Fruit fly (Drosophila melanogaster) Kc167 (cell line): ENCODE results near the gene Erk7.

ENCODE experiments used
- Myc ChIP-seq: fragments of >200 bp; optimal IDR thresholded peaks from 2 replicates; lab custom pipeline; 2017; ENCODE audit warnings: missing external identifiers
- Sin3A ChIP-seq: fragments of >200 bp; optimal IDR thresholded peaks from 2 replicates; lab custom pipeline; 2018; ENCODE audit warnings: missing external identifiers
- h ChIP-seq: fragments of >200 bp; optimal IDR thresholded peaks from 3 replicates; lab custom pipeline; 2018; ENCODE audit warnings: missing external identifiers
- insv ChIP-seq: fragments of >200 bp; optimal IDR thresholded peaks from 3 replicates; lab custom pipeline; 2018; ENCODE audit warnings: missing external identifiers
- psq ChIP-seq: fragments of >200 bp; optimal IDR thresholded peaks from 2 replicates; lab custom pipeline; 2017; ENCODE audit warnings: missing external identifiers
- ttk ChIP-seq: sonication (Bioruptor generic); optimal IDR thresholded peaks from 2 replicates; lab custom pipeline; 2017; ENCODE audit warnings: missing external identifiers

The Erk7 gene

dm6 chrX:9281998-9282644, 14.6 kb upstream of the Erk7 start:
- TF ChIP-seq insv (lab: Kevin White, UChicago), result no peak

DNA sequence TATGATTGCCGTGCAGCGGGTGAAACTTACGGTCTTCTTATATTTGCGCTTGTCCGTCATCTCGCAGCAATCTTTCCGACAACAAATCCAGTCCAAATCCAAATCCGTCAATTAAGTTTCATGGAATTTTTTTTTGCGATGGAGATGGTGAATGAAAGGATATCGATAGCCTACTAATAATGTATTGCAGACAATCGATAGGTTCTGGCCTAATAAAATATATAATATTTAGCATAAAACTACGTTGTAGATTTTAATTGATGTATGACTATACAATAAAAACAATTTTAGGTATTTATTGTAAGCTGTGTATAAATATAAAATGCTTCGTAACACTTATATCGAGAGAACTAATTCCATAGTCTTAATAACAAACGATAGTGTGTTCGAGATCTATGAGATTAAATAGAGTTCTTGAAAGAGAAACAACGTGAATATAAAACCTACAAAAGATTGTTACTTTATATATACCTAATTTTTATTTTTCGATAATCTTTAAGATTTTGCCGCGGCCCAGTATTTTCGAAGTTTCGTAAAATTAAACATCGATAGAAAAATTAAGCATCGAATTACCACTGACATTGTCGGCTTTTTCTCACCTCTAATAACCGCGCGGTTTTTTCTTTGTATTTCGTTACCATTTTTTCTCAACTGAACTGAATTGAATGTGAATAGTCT, 5.5 kb upstream of the Erk7 start, which contains the start of the genes Cfp1 and Aladin:
TSS of gene Cfp1 (minus strand) at position 131 of the 678 bp plus-strand sequence.
TSS of gene Aladin (plus strand) at position 584 of the 678 bp plus-strand sequence.
- TF ChIP-seq ttk (no peak), Myc (lab: Kevin White, UChicago) (no peak), insv (lab: Kevin White, UChicago) (no peak), Sin3A (no peak), h (lab: Kevin White, UChicago) (no peak), psq (lab: Kevin White, UChicago) (no peak)

- TF ChIP-seq Sin3A (no peak), Myc (lab: Kevin White, UChicago) (no peak), insv (lab: Kevin White, UChicago) (no peak), ttk (no peak), psq (lab: Kevin White, UChicago) (no peak), h (lab: Kevin White, UChicago) (no peak)
Measured at dm6 chrX:9269825-9270224, 2.3 kb upstream of the Erk7 start, which contains the start of gene CG17440. Gene CG17440 (minus strand): TSS chrX:9269925.

- TF ChIP-seq psq (lab: Kevin White, UChicago), result no peak
- no peak for TF ChIP-seq ttk
Measured at dm6 chrX:9266082-9266481, 1.4 kb downstream of the Erk7 start.

DNA sequence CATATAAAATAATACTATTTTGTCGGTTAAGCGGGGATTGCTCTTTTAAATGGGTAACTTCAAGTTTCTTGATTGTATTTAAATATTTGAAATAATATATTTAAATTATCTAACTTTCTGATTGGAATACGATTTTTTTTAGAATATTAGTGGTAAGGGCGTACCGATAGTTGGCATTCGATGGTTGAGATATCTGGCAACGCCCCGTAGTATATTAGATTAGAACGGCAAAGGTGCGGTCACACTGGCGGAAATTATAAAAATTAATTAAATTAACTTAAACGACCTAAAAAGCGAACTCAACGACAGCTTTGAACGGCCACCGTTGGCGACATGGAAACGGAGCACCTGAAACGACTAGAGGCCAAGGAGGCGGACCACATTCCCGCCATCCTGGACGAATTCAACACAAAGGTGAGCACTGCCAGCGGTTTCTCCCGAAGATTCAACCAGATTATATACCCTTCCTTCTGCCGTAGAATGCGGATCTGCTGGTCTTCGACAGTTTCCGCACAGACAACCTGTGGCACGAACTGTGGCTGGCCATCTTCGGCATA, 11.5 kb downstream of the Erk7 start, which contains the start of gene ric8a:
TSS of gene ric8a (plus strand) at position 205 of the 557 bp plus-strand sequence.
- TF ChIP-seq psq (lab: Kevin White, UChicago), result no peak
- no peak for TF ChIP-seq h (lab: Kevin White, UChicago)
- no peak for TF ChIP-seq Sin3A
- TF ChIP-seq Myc (lab: Kevin White, UChicago), result no peak
- no peak for TF ChIP-seq insv (lab: Kevin White, UChicago)

dm6 chrX:9255021-9255420, 12.5 kb downstream of the Erk7 start:
- TF ChIP-seq insv (lab: Kevin White, UChicago), result no peak

- TF ChIP-seq ttk (no peak), psq (lab: Kevin White, UChicago) (no peak), h (lab: Kevin White, UChicago) (no peak), Sin3A (no peak), Myc (lab: Kevin White, UChicago) (no peak), insv (lab: Kevin White, UChicago) (no peak)
Measured at dm6 chrX:9252051-9252708, 15.3 kb downstream of the Erk7 start.

DNA sequence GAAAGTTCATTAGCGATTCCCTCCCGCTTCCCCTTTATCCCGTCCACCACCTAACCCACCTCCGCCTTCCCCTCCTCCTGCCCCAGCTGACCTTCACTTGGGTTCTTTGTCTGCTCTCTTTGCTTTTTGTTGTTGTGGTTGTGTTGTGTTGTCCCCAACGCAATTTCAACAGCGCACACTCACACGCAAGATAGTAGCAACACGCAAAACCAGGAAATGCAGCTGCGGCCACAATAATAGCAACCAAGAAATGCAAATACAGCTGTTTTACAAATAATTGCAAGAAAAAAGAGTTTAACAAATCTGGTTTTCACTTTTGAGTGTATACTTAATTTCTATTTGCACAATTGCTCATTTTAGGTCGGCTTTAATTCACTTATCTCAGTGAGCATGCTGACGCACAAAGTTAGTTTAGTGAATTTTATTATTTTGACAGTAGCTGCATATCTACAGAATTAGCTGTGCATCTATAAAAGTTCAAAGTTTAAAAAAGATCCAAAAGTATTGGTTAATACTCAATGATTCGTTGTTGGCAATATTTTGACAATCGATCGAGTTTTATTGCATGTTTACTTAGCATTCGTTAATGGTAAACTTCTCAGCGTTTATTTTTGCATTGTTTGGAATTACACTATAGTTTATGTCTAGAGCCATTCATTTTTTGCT, 16.2 kb downstream of the Erk7 start:
- TF ChIP-seq psq (lab: Kevin White, UChicago), result no peak
- no peak for TF ChIP-seq Myc (lab: Kevin White, UChicago)
- no peak for TF ChIP-seq Sin3A

- no peak for TF ChIP-seq Myc (lab: Kevin White, UChicago)
- no peak for TF ChIP-seq Sin3A
- TF ChIP-seq ttk, result no peak
- no peak for TF ChIP-seq psq (lab: Kevin White, UChicago)
- TF ChIP-seq insv (lab: Kevin White, UChicago), result no peak
- TF ChIP-seq h (lab: Kevin White, UChicago), result no peak
Measured at dm6 chrX:9250161-9250831, 17.2 kb downstream of the Erk7 start, which contains the start of gene CG17754. Gene CG17754 (plus strand): TSS chrX:9250420.

DNA sequence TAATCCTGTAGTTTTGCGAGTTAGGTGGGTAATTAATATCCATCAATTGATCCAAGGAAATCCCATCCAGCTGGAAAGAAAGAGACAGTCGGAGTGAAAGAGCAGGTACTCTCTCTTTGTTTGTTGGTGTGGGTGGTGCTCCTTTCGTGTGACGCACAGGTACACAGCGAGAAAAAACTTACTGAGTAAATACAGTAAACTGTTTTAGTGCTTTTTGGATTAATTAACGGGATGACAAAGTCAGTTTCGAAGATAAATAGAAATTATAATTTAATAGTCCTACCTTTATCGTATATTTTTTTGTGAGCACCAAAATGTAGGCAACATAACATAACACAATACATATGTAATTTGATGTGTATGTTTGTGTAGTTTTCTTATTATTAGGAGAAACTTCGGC, 19.5 kb downstream of the Erk7 start:
- TF ChIP-seq h (lab: Kevin White, UChicago), result no peak
- no peak for TF ChIP-seq insv (lab: Kevin White, UChicago)
- no peak for TF ChIP-seq Sin3A
- TF ChIP-seq ttk, result no peak
- no peak for TF ChIP-seq Myc (lab: Kevin White, UChicago)
- TF ChIP-seq psq (lab: Kevin White, UChicago), result no peak

DNA sequence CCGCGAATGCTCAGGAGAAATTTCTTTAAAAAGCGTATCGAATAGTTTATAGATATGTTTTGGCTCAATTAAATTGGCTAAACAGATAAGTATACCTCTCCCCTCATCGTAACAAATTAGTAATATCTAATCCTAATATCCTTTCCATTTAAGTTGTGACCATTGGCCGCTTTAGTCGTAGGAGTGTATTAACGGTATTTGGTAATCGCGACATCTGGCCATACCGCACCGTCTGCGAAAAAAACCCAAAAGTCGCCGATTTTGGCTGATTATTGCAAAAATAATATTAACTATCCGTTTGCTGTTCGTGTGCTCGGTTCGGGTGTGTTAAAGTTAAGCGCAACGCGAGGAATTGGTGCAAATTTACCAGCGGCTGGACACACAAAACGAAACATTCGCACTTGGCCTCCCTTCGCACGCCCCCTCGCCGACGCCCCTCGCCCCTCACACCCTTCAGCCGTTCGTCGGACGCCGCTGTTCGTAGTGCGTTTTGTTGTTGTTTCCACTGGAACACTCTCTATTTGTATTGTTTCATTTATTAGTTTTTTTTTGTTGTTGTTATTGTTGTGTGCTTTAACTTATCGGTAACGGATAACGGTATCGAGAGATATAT, 20.2 kb downstream of the Erk7 start, which contains the start of the genes amx and Dsor1:
TSS of gene amx (minus strand) at position 166 of the 613 bp plus-strand sequence.
TSS of gene Dsor1 (plus strand) at position 172 of the 613 bp plus-strand sequence.
- TF ChIP-seq h (lab: Kevin White, UChicago), result no peak
- no peak for TF ChIP-seq Myc (lab: Kevin White, UChicago)
- no peak for TF ChIP-seq Sin3A
- no peak for TF ChIP-seq ttk
- TF ChIP-seq insv (lab: Kevin White, UChicago), result no peak
- no peak for TF ChIP-seq psq (lab: Kevin White, UChicago)
